Fruit fly (Drosophila melanogaster) whole organism, embryonic: ENCODE data around the gene trio.

Experiments used
- ATbp ChIP-seq: fragments of 200-800 bp; sonication (Bioruptor generic); optimal IDR thresholded peaks from 2 replicates; lab custom pipeline; 2017; ENCODE audit warnings: missing biosample characterization, mild to moderate bottlenecking, missing genetic modification characterization, missing genetic modification reagents
- Aef1 ChIP-seq: fragments of 200-800 bp; sonication (Bioruptor generic); IDR thresholded peaks from 3 replicates; pipeline ENCODE4 v1.3.6; 2022; ENCODE audit warnings: missing biosample characterization, missing genetic modification characterization
- Antp ChIP-seq: fragments of 200-800 bp; sonication (Bioruptor generic); optimal IDR thresholded peaks from 3 replicates; lab custom pipeline; 2016; ENCODE audit warnings: missing biosample characterization, missing genetic modification characterization
- CG10147 ChIP-seq: fragments of 200-800 bp; sonication (Bioruptor generic); optimal IDR thresholded peaks from 2 replicates; lab custom pipeline; 2019; ENCODE audit warnings: missing biosample characterization, mild to moderate bottlenecking, missing genetic modification characterization, moderate library complexity
- CG10543 ChIP-seq: fragments of 200-800 bp; sonication (Bioruptor generic); optimal IDR thresholded peaks from 3 replicates; lab custom pipeline; 2017; ENCODE audit warnings: missing biosample characterization, mild to moderate bottlenecking, missing genetic modification characterization, moderate library complexity
- CG11696 ChIP-seq: fragments of 200-800 bp; sonication (Bioruptor generic); IDR thresholded peaks from 2 replicates; pipeline ENCODE4 v1.3.6; 2022; ENCODE audit warnings: missing biosample characterization, missing genetic modification characterization
- CG12219 ChIP-seq: fragments of 200-800 bp; sonication (Bioruptor generic); optimal IDR thresholded peaks from 3 replicates; lab custom pipeline; 2018; ENCODE audit warnings: missing biosample characterization, mild to moderate bottlenecking, missing genetic modification characterization
- CG15514 ChIP-seq: fragments of 200-800 bp; sonication (Bioruptor generic); optimal IDR thresholded peaks from 3 replicates; lab custom pipeline; 2017; ENCODE audit warnings: missing biosample characterization, missing genetic modification characterization, mild to moderate bottlenecking, moderate library complexity, missing genetic modification reagents
- CG17385 ChIP-seq: fragments of 200-800 bp; sonication (Bioruptor generic); optimal IDR thresholded peaks from 3 replicates; lab custom pipeline; 2018; ENCODE audit warnings: missing biosample characterization, mild to moderate bottlenecking, missing genetic modification characterization
- CG17802 ChIP-seq: fragments of 200-800 bp; sonication (Bioruptor generic); optimal IDR thresholded peaks from 2 replicates; lab custom pipeline; 2018; ENCODE audit warnings: missing biosample characterization, mild to moderate bottlenecking, missing genetic modification characterization, moderate library complexity
- CG2120 ChIP-seq: fragments of 200-800 bp; sonication (Bioruptor generic); optimal IDR thresholded peaks from 3 replicates; lab custom pipeline; 2016; ENCODE audit warnings: missing biosample characterization, missing genetic modification characterization
- CG30020 ChIP-seq: fragments of 200-800 bp; optimal IDR thresholded peaks from 2 replicates; lab custom pipeline; 2019; ENCODE audit warnings: missing biosample characterization, mild to moderate bottlenecking, missing genetic modification characterization, moderate library complexity
- CG31224 ChIP-seq: fragments of 200-800 bp; sonication (Bioruptor generic); IDR thresholded peaks from 2 replicates; pipeline ENCODE4 v1.3.6; 2022; ENCODE audit warnings: missing biosample characterization, missing genetic modification characterization
- CG34422 ChIP-seq: fragments of 200-800 bp; sonication (Bioruptor generic); IDR thresholded peaks from 3 replicates; pipeline ENCODE4 v1.3.6; 2022; ENCODE audit warnings: missing biosample characterization, missing genetic modification characterization
- CG3847 ChIP-seq: fragments of 200-800 bp; sonication (Bioruptor generic); IDR thresholded peaks from 2 replicates; pipeline ENCODE4 v1.3.6; 2022; ENCODE audit warnings: missing biosample characterization, missing genetic modification characterization
- CG4820 ChIP-seq: fragments of 200-800 bp; sonication (Bioruptor generic); optimal IDR thresholded peaks from 3 replicates; lab custom pipeline; 2016; ENCODE audit warnings: missing biosample characterization, missing genetic modification characterization
- Dll ChIP-seq: fragments of 200-800 bp; sonication (Bioruptor generic); IDR thresholded peaks from 4 replicates; pipeline ENCODE4 v1.3.6; 2022; ENCODE audit warnings: missing biosample characterization, missing genetic modification characterization; ENCODE audit not compliant: partially characterized antibody
- Dp ChIP-seq: fragments of 200-800 bp; sonication (Bioruptor generic); optimal IDR thresholded peaks from 2 replicates; lab custom pipeline; 2018; ENCODE audit warnings: missing biosample characterization, mild to moderate bottlenecking, missing genetic modification characterization, moderate library complexity
- E2f2 ChIP-seq: fragments of 200-800 bp; sonication (Bioruptor generic); IDR thresholded peaks from 2 replicates; pipeline ENCODE4 v1.3.6; 2022; ENCODE audit warnings: missing biosample characterization, missing genetic modification characterization
- Lim3 ChIP-seq: fragments of 200-800 bp; sonication (Bioruptor generic); IDR thresholded peaks from 2 replicates; pipeline ENCODE4 v1.3.6; 2022; ENCODE audit warnings: missing biosample characterization, missing genetic modification characterization
- Lpt ChIP-seq: fragments of >200 bp; optimal IDR thresholded peaks from 2 replicates; lab custom pipeline; 2018; ENCODE audit warnings: missing biosample characterization, missing genetic modification characterization
- Mrtf ChIP-seq: fragments of 200-800 bp; sonication (Bioruptor generic); IDR thresholded peaks from 3 replicates; pipeline ENCODE4 v1.3.6; 2022; ENCODE audit warnings: missing biosample characterization, missing genetic modification characterization
- Myb ChIP-seq: fragments of 200-800 bp; sonication (Bioruptor generic); optimal IDR thresholded peaks from 2 replicates; lab custom pipeline; 2016; ENCODE audit warnings: missing biosample characterization, missing genetic modification characterization
- Oli ChIP-seq: fragments of 200-800 bp; sonication (Bioruptor generic); optimal IDR thresholded peaks from 2 replicates; lab custom pipeline; 2018; ENCODE audit warnings: missing biosample characterization, mild to moderate bottlenecking, missing genetic modification characterization, moderate library complexity
- PHDP ChIP-seq: fragments of 200-800 bp; sonication (Bioruptor generic); optimal IDR thresholded peaks from 3 replicates; lab custom pipeline; 2018; ENCODE audit warnings: missing biosample characterization, mild to moderate bottlenecking, missing genetic modification characterization, moderate library complexity
- Pdp1 ChIP-seq, 2 experiments: fragments of 200-800 bp; sonication (Bioruptor generic); optimal IDR thresholded peaks; 3 replicates each; lab custom pipeline; 2016; ENCODE audit warnings: missing biosample characterization in 2 of 2, missing genetic modification characterization in 2 of 2, mild to moderate bottlenecking in 1 of 2, moderate library complexity in 1 of 2
- Sox100B ChIP-seq: fragments of 200-800 bp; sonication (Bioruptor generic); optimal IDR thresholded peaks from 3 replicates; lab custom pipeline; 2018; ENCODE audit warnings: missing biosample characterization, mild to moderate bottlenecking, missing genetic modification characterization
- Vsx1 ChIP-seq: fragments of 200-800 bp; sonication (Bioruptor generic); optimal IDR thresholded peaks from 2 replicates; lab custom pipeline; 2017; ENCODE audit warnings: missing biosample characterization, mild to moderate bottlenecking, missing genetic modification characterization, missing genetic modification reagents
- cg ChIP-seq: fragments of 200-800 bp; sonication (Bioruptor generic); optimal IDR thresholded peaks from 3 replicates; lab custom pipeline; 2019; ENCODE audit warnings: missing biosample characterization, mild to moderate bottlenecking, missing genetic modification characterization, moderate library complexity
- chif ChIP-seq, 2 experiments: fragments of 200-800 bp; sonication (Bioruptor generic); optimal IDR thresholded peaks; 3 replicates each; lab custom pipeline; 2016; ENCODE audit warnings: missing biosample characterization in 2 of 2, missing genetic modification characterization in 2 of 2
- crol ChIP-seq: fragments of 200-800 bp; sonication (Bioruptor generic); IDR thresholded peaks from 2 replicates; pipeline ENCODE4 v1.3.6; 2022; ENCODE audit warnings: missing biosample characterization, missing genetic modification characterization
- dan ChIP-seq: fragments of 200-800 bp; sonication (Bioruptor generic); IDR thresholded peaks from 2 replicates; pipeline ENCODE4 v1.3.6; 2022; ENCODE audit warnings: missing biosample characterization, missing genetic modification characterization
- eve ChIP-seq, 2 experiments: fragments of >200 bp; optimal IDR thresholded peaks; 2 replicates each; lab custom pipeline; 2017; ENCODE audit warnings: missing biosample characterization in 2 of 2, missing genetic modification characterization in 2 of 2
- ham ChIP-seq: fragments of 200-800 bp; sonication (Bioruptor generic); IDR thresholded peaks from 2 replicates; pipeline ENCODE4 v1.3.6; 2022; ENCODE audit warnings: missing biosample characterization, missing genetic modification characterization
- lmd ChIP-seq: fragments of 200-800 bp; sonication (Bioruptor generic); IDR thresholded peaks from 2 replicates; pipeline ENCODE4 v1.3.6; 2022; ENCODE audit warnings: missing biosample characterization, missing genetic modification characterization
- mirr ChIP-seq: fragments of 200-800 bp; sonication (Bioruptor generic); optimal IDR thresholded peaks from 3 replicates; lab custom pipeline; 2018; ENCODE audit warnings: missing biosample characterization, mild to moderate bottlenecking, missing genetic modification characterization
- oc ChIP-seq: fragments of 200-800 bp; sonication (Bioruptor generic); optimal IDR thresholded peaks from 2 replicates; lab custom pipeline; 2018; ENCODE audit warnings: missing biosample characterization, mild to moderate bottlenecking, missing genetic modification characterization, moderate library complexity
- pzg ChIP-seq: fragments of 200-800 bp; sonication (Bioruptor generic); optimal IDR thresholded peaks from 3 replicates; lab custom pipeline; 2018; ENCODE audit warnings: missing biosample characterization, mild to moderate bottlenecking, missing genetic modification characterization, moderate library complexity
- sc ChIP-seq, 3 experiments: fragments of >200 bp in 2 of 3; fragments of 200-800 bp in 1 of 3; sonication (Bioruptor generic) in 1 of 3; optimal IDR thresholded peaks; 2 replicates in 2 of 3; 3 replicates in 1 of 3; lab custom pipeline; 2017; ENCODE audit warnings: mild to moderate bottlenecking in 1 of 3, missing biosample characterization in 1 of 3, missing genetic modification characterization in 1 of 3, missing genetic modification reagents in 1 of 3
- sd ChIP-seq: fragments of 200-800 bp; sonication (Bioruptor generic); optimal IDR thresholded peaks from 3 replicates; lab custom pipeline; 2018; ENCODE audit warnings: missing biosample characterization, mild to moderate bottlenecking, missing genetic modification characterization, moderate library complexity
- slbo ChIP-seq: fragments of 200-800 bp; sonication (Bioruptor generic); IDR thresholded peaks from 2 replicates; pipeline ENCODE4 v1.3.6; 2022; ENCODE audit warnings: missing biosample characterization, missing genetic modification characterization
- ssp ChIP-seq: fragments of 200-800 bp; sonication (Bioruptor generic); IDR thresholded peaks from 2 replicates; pipeline ENCODE4 v1.3.6; 2022; ENCODE audit warnings: missing biosample characterization, missing genetic modification characterization
- tna ChIP-seq: fragments of 200-800 bp; sonication (Bioruptor generic); IDR thresholded peaks from 2 replicates; pipeline ENCODE4 v1.3.6; 2022; ENCODE audit warnings: missing biosample characterization, missing genetic modification characterization; ENCODE audit not compliant: partially characterized antibody
- vvl ChIP-seq: fragments of 200-800 bp; sonication (Bioruptor generic); IDR thresholded peaks from 2 replicates; pipeline ENCODE4 v1.3.6; 2022; ENCODE audit warnings: missing biosample characterization, missing genetic modification characterization
- zen ChIP-seq: fragments of 200-800 bp; sonication (Bioruptor generic); optimal IDR thresholded peaks from 3 replicates; lab custom pipeline; 2018; ENCODE audit warnings: missing biosample characterization, mild to moderate bottlenecking, missing genetic modification characterization, moderate library complexity
- zen2 ChIP-seq: fragments of 200-800 bp; sonication (Bioruptor generic); IDR thresholded peaks from 3 replicates; pipeline ENCODE4 v1.3.6; 2022; ENCODE audit warnings: missing biosample characterization, missing genetic modification characterization; ENCODE audit not compliant: partially characterized antibody

The trio gene

DNA sequence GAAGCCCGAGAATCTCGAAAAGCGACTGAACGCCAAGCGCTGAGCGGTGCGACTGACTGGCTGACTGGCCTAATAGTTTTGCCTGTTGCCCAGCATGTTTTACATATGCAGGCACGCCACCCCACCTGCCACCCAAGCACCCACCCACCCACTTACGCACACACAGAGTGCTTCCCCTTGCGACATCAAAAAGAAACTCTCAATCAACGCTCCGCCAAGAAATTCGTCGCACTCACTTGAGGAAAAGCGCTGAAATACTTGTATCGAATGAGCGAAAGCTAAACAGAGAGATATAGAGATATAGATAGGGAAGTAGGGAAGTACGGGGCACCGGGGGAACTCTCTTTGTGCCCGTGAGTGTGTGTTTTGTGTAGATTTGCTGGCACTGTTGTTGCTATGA is 34.1 kb downstream of the trio start (continued):
- TF ChIP-seq Lpt (GFP tag; lab: Kevin White, UChicago) (no peak), Mrtf (0 out of 3 replicates have a peak, but pooled peaks have one; percentile 41), CG10543 (GFP tag; lab: Kevin White, UChicago) (peak; percentile 44), CG10147 (no peak), dan (GFP tag; lab: Robert Waterston, UW) (no peak), CG3847 (0 out of 2 replicates have a peak, but pooled peaks have one; percentile 9), sd (tag; lab: Kevin White, UChicago) (peak; percentile 39), Oli (tag; lab: Kevin White, UChicago) (no peak), Sox100B (no peak), Aef1 (GFP tag; lab: Robert Waterston, UW) (no peak), crol (GFP tag; lab: Robert Waterston, UW) (peak; percentile 57), vvl (GFP tag; lab: Robert Waterston, UW) (0 out of 2 replicates have a peak, but pooled peaks have one; percentile 15), chif (GFP tag; optimal IDR thresholded peaks at IDR 0.05; lab: Kevin White, UChicago) (no peak), zen2 (GFP tag; lab: Robert Waterston, UW) (0 out of 3 replicates have a peak, but pooled peaks have one; percentile 31), CG15514 (no peak), CG12219 (no peak), ham (GFP tag; lab: Robert Waterston, UW) (no peak), slbo (0 out of 2 replicates have a peak, but pooled peaks have one; percentile 9)

DNA sequence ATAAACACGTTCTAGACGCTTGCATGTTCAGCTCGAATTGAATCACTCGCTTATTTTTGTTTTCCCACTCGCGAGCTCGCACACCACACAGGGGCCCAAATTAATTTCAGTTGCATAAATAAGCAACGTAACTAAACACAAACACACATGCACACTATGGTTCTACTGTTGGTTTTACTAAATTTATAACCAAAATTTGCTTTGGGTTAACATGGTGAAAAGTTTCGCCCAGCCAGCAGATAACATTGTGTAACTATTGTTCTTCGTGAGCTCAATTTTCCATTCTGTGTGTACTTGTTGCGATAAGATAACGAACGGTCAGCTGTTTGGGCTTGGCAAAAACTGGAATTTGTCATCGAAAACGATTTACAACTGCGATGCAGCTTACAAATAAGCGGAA is 34.7 kb downstream of the trio start:
- TF ChIP-seq Pdp1 (GFP tag; optimal IDR thresholded peaks at IDR 0.05; lab: Kevin White, UChicago) = peak in 1 of 2 experiments; percentile 89
- no peak for TF ChIP-seq sc (optimal IDR thresholded peaks at IDR 0.05; lab: Kevin White, UChicago)
- peak; percentile 10 for TF ChIP-seq sc (GFP tag; optimal IDR thresholded peaks at IDR 0.05; lab: Kevin White, UChicago)
- TF ChIP-seq Vsx1 (GFP tag; lab: Kevin White, UChicago) = no peak
- TF ChIP-seq CG17802 (tag; lab: Kevin White, UChicago) = no peak
- TF ChIP-seq PHDP = peak; percentile 32
- no peak for TF ChIP-seq CG2120 (GFP tag; lab: Kevin White, UChicago)
- TF ChIP-seq CG11696 = no peak
- TF ChIP-seq CG4820 (GFP tag; lab: Kevin White, UChicago) = no peak
- TF ChIP-seq CG31224 (GFP tag; lab: Robert Waterston, UW) = no peak
- TF ChIP-seq Dll (GFP tag; lab: Robert Waterston, UW) = no peak
- no peak for TF ChIP-seq mirr (GFP tag; lab: Kevin White, UChicago)
- TF ChIP-seq tna (GFP tag; lab: Robert Waterston, UW) = no peak
- no peak for TF ChIP-seq Lim3 (GFP tag; lab: Robert Waterston, UW)
- no peak for TF ChIP-seq CG34422 (GFP tag; lab: Robert Waterston, UW)
- peak in 1 of 2 experiments; percentile 29 for TF ChIP-seq eve (GFP tag; optimal IDR thresholded peaks at IDR 0.05; lab: Kevin White, UChicago)
- TF ChIP-seq Myb (GFP tag; lab: Kevin White, UChicago) = no peak
- no peak for TF ChIP-seq Antp
- peak; percentile 28 for TF ChIP-seq ATbp (GFP tag; lab: Kevin White, UChicago)
- TF ChIP-seq, all 482 proteins: peak for 5

DNA sequence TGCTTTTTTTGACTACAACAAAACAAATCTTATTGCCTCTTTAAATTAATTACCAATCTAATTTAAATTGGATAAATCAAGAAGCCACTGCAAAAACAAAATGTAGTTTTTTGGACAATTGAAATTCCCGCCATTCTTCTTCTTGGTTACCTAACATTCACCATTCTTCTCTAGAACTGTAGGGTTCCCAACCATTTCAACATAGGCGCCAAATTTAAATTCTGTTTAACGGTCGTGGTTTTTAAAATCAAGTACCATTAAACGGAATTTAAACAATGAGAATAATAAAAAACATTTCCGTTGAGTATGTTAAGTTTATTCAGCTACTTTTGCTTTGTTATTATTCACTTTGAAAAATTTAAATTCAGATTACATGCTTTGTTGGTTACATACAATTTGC is 39.0 kb downstream of the trio start:
- TF ChIP-seq pzg (GFP tag; lab: Kevin White, UChicago) (peak; percentile 39), ssp (GFP tag; lab: Robert Waterston, UW) (no peak), cg (no peak), CG30020 (tag; lab: Kevin White, UChicago) (no peak), lmd (GFP tag; lab: Robert Waterston, UW) (no peak), oc (no peak), Aef1 (GFP tag; lab: Robert Waterston, UW) (no peak), Dp (GFP tag; lab: Kevin White, UChicago) (peak; percentile 90), zen (tag; lab: Kevin White, UChicago) (no peak), CG17385 (peak; percentile 83), E2f2 (GFP tag; lab: Robert Waterston, UW) (peak; percentile 95), Myb (GFP tag; lab: Kevin White, UChicago) (peak; percentile 58)
- TF ChIP-seq, all 482 proteins: peak for 5
